Worm (Caenorhabditis elegans): ENCODE data around the gene C06E4.5.

C06E4.5 gene

ce11 chrIV:7285839-7286238, 31.0 kb downstream of the C06E4.5 start, which contains the start of gene C06E4.8:
Gene C06E4.8 (minus strand): TSS chrIV:7285875.
- TF ChIP-seq R02D3.7 (tag; optimal IDR thresholded peaks at IDR 0.05) (no peak), elt-2 (tag; optimal IDR thresholded peaks at IDR 0.05) (peak; percentile 6)

DNA sequence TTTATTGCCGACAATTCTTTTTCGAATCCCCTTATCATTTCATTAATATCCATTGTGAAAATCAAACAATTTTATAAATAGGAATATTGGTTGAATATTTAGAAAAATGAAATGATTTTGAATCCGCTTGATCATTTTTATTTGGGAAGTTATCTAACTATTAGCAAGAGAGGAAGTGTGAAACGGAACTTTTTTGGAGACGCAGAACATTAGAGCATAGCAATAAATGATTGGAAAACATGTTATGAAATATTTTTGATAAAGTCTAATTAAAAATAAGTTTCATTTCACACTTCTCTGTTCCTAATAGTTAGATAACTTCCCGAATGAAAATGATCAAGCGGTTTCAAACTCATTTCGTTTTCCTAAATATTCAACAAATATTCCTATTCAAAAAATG, 32.7 kb downstream of the C06E4.5 start, which contains the start of gene F42C5.3:
Gene F42C5.3, minus strand, starts transcription at position 101 of the 400 bp plus-strand sequence.
- TF ChIP-seq unc-62 (GFP tag; optimal IDR thresholded peaks at IDR 0.05) (no peak), eor-1 (tag; optimal IDR thresholded peaks at IDR 0.05) (no peak), nhr-43 (tag; optimal IDR thresholded peaks at IDR 0.05; ENCODE audit: poor library complexity, severe bottlenecking) (no peak), elt-2 (tag; optimal IDR thresholded peaks at IDR 0.05) (no peak), nfya-1 (tag; optimal IDR thresholded peaks at IDR 0.05; ENCODE audit: insufficient read depth) (no peak), ceh-9 (tag; optimal IDR thresholded peaks at IDR 0.05) (no peak), pha-4 (tag; optimal IDR thresholded peaks at IDR 0.05) (no peak), daf-12 (tag; optimal IDR thresholded peaks at IDR 0.05) (no peak), nhr-237 (tag; optimal IDR thresholded peaks at IDR 0.05) (no peak), nhr-11 (tag; optimal IDR thresholded peaks at IDR 0.05) (no peak), lsy-12 (tag; optimal IDR thresholded peaks at IDR 0.05) (no peak), fos-1 (tag; optimal IDR thresholded peaks at IDR 0.05) (no peak), egl-5 (tag; optimal IDR thresholded peaks at IDR 0.05) (no peak)

DNA sequence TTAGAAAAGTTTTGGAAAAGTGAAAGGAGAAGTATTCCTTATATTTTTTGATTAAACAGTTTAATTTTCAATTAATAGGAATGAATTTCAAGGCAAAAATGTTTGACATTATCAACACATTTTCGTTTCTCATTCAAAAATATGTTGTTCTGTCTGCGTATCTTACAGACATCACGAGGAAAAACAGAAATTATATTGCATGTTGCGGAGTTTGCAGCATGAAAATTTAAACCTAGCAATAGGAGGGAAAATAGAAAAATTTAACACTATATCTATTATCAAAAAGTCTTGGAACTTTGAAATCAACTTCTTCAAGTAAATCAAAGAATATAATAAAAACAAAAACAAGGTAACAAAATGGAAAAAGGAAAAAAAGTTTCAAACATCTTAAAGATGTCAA, 36.3 kb downstream of the C06E4.5 start:
- peak; percentile 18 for TF ChIP-seq elt-2 (tag; optimal IDR thresholded peaks at IDR 0.05)
- no peak for TF ChIP-seq elt-1 (tag; optimal IDR thresholded peaks at IDR 0.05)

DNA sequence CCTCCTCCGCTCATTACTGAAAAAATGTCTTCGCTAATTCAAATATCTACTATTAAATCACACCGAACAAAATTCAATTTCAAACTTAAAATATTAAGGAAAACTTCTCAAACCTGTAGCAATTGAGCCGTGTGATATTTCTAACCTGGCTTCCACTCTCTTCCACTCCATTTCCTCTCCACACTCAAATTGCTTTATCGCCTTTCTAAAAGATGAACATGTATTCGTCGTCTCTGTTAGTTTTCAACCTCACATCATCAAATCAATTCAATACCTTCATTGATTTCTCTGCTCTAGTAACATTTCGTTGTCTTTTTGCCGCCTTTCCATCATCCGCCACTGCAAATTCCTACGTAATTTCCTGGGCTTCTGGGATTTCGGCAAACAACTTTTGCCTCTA, 37.2 kb downstream of the C06E4.5 start, which contains the start of gene F42C5.4:
Gene F42C5.4, minus strand, starts transcription at position 171 of the 400 bp plus-strand sequence.
- no peak for TF ChIP-seq elt-3 (tag; optimal IDR thresholded peaks at IDR 0.05)
- no peak for TF ChIP-seq ceh-28 (tag; optimal IDR thresholded peaks at IDR 0.05)
- no peak for TF ChIP-seq nfya-1 (tag; optimal IDR thresholded peaks at IDR 0.05; ENCODE audit: insufficient read depth)
- TF ChIP-seq fkh-2 (tag; optimal IDR thresholded peaks at IDR 0.05): no peak
- no peak for TF ChIP-seq elt-1 (tag; optimal IDR thresholded peaks at IDR 0.05)
- no peak for TF ChIP-seq lin-15B (tag; optimal IDR thresholded peaks at IDR 0.05)

DNA sequence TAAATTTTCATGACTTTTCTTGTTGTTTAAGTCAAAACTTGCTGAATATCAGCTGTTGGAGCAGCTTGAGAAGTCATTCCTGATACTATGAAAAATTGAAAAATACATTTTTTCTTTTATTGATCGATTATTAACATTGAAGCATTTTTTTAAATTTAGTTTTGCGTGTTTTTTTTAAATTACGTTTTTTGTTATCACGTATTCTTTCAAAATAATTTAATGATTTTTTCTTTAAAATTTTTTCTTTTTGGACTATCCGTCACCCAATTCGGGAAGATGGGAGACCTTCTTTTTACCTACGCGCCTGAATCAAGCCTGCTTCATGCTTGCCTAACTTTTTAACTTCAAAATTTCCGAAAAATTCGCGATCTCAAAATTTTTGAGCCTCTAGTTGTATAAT, 39.3 kb downstream of the C06E4.5 start, which contains the start of gene F42C5.5:
Gene F42C5.5, minus strand, starts transcription at position 101 of the 400 bp plus-strand sequence.
- no peak for TF ChIP-seq nhr-28 (tag; optimal IDR thresholded peaks at IDR 0.05)
- TF ChIP-seq elt-3 (tag; optimal IDR thresholded peaks at IDR 0.05): no peak
- no peak for TF ChIP-seq nhr-12 (tag; optimal IDR thresholded peaks at IDR 0.05)
- no peak for TF ChIP-seq mdl-1 (tag; optimal IDR thresholded peaks at IDR 0.05)
- no peak for TF ChIP-seq fkh-10 (GFP tag; optimal IDR thresholded peaks at IDR 0.05)
- no peak for TF ChIP-seq daf-12 (tag; optimal IDR thresholded peaks at IDR 0.05)
- no peak for TF ChIP-seq fos-1 (tag; optimal IDR thresholded peaks at IDR 0.05)
- TF ChIP-seq nhr-23 (tag; optimal IDR thresholded peaks at IDR 0.05): no peak
- no peak for TF ChIP-seq ztf-4 (tag; optimal IDR thresholded peaks at IDR 0.05)
- no peak for TF ChIP-seq unc-39 (tag; optimal IDR thresholded peaks at IDR 0.05)
- TF ChIP-seq eor-1 (tag; optimal IDR thresholded peaks at IDR 0.05): no peak
- TF ChIP-seq aly-2 (tag; optimal IDR thresholded peaks at IDR 0.05): no peak
- no peak for TF ChIP-seq lin-39 (tag; optimal IDR thresholded peaks at IDR 0.05)
- TF ChIP-seq ceh-82 (tag; optimal IDR thresholded peaks at IDR 0.05): no peak

ce11 chrIV:7301481-7301880, 46.7 kb downstream of the C06E4.5 start:
- TF ChIP-seq sea-2 (GFP tag; optimal IDR thresholded peaks at IDR 0.05) (no peak), ceh-16 (tag; optimal IDR thresholded peaks at IDR 0.05) (no peak), ZK546.5 (tag; optimal IDR thresholded peaks at IDR 0.05) (no peak), skn-1 (tag; optimal IDR thresholded peaks at IDR 0.05) (no peak), mdl-1 (tag; optimal IDR thresholded peaks at IDR 0.05) (no peak), nhr-25 (tag; optimal IDR thresholded peaks at IDR 0.05) (no peak), fos-1 (tag; optimal IDR thresholded peaks at IDR 0.05) (no peak), ztf-11 (tag; optimal IDR thresholded peaks at IDR 0.05) (no peak), lsy-12 (tag; optimal IDR thresholded peaks at IDR 0.05) (no peak), nhr-28 (tag; optimal IDR thresholded peaks at IDR 0.05) (no peak), fkh-10 (GFP tag; optimal IDR thresholded peaks at IDR 0.05) (no peak), tbx-2 (tag; optimal IDR thresholded peaks at IDR 0.05) (no peak), ama-1 (optimal IDR thresholded peaks at IDR 0.05) (no peak), ceh-82 (tag; optimal IDR thresholded peaks at IDR 0.05) (no peak), R02D3.7 (tag; optimal IDR thresholded peaks at IDR 0.05) (no peak), nhr-43 (tag; optimal IDR thresholded peaks at IDR 0.05; ENCODE audit: poor library complexity, severe bottlenecking) (no peak), zag-1 (tag; optimal IDR thresholded peaks at IDR 0.05) (no peak)

Measured in whole organism, L3 larva.